Worm (Caenorhabditis elegans): ENCODE measurements around the gene ZK105.14.

DNA sequence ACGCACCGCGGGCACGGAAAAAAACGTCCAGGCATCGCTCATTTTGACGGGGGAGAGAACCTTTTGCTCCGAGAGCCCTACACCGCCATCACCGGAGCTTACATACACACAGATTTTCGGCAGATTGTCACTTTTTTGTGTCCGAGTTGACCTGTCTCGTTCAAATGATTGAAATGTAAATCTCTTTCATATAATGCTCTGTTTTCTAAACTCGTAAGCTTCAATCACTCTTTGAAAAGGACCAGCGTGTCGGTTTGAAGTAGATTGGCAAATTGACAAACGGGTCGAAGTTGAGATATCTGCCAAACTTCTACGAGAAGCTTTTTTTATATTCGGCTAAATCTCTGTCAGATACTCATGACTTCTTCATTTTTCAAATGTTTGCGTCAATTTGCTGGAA, 25.3 kb upstream of the ZK105.14 start:
- no peak for TF ChIP-seq ztf-11 (tag; optimal IDR thresholded peaks at IDR 0.05)
- no peak for TF ChIP-seq lin-13 (GFP tag; optimal IDR thresholded peaks at IDR 0.05)
- TF ChIP-seq zag-1 (tag; optimal IDR thresholded peaks at IDR 0.05): no peak
- no peak for TF ChIP-seq nhr-77 (tag; optimal IDR thresholded peaks at IDR 0.05)
- no peak for TF ChIP-seq elt-2 (tag; optimal IDR thresholded peaks at IDR 0.05)
- no peak for TF ChIP-seq lin-15B (tag; optimal IDR thresholded peaks at IDR 0.05)
- no peak for TF ChIP-seq jun-1 (tag; optimal IDR thresholded peaks at IDR 0.05)
- no peak for TF ChIP-seq nhr-237 (tag; optimal IDR thresholded peaks at IDR 0.05)
- no peak for TF ChIP-seq dpl-1 (GFP tag; optimal IDR thresholded peaks at IDR 0.05)

All from whole organism, L1 larva.